Worm (Caenorhabditis elegans): Measurements from ENCODE around the gene R144.6.

DNA sequence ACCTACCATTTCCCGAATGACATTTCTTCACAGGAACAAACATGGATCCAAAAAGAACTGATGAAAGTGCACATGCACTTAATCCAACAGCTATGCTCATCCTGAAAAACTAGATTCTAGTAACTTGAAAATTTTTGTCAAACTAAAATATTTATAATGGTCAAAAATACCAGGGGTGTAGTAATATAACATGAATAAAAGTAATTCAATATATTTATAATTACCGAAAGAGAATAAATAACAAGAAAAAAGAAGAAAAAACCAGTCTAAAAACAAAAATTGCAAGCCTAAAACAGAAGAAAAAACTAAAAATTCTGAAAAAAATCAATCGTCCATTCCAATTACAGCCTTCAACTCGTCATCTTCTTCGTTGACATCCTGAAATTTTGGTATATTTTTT is at the start of gene R144.6:
- TF ChIP-seq blmp-1 (tag; optimal IDR thresholded peaks at IDR 0.05), result no peak
- no peak for TF ChIP-seq unc-39 (tag; optimal IDR thresholded peaks at IDR 0.05)
